Fruit fly (Drosophila melanogaster) S2 (cell line): ENCODE data around the gene CG11537.

Experiments
- CG8478 ChIP-seq: fragments of >200 bp; optimal IDR thresholded peaks from 2 replicates; lab custom pipeline; 2018
- CTCF ChIP-seq, 2 experiments: fragments of >200 bp; optimal IDR thresholded peaks; 2 replicates each; lab custom pipeline; 2018

DNA sequence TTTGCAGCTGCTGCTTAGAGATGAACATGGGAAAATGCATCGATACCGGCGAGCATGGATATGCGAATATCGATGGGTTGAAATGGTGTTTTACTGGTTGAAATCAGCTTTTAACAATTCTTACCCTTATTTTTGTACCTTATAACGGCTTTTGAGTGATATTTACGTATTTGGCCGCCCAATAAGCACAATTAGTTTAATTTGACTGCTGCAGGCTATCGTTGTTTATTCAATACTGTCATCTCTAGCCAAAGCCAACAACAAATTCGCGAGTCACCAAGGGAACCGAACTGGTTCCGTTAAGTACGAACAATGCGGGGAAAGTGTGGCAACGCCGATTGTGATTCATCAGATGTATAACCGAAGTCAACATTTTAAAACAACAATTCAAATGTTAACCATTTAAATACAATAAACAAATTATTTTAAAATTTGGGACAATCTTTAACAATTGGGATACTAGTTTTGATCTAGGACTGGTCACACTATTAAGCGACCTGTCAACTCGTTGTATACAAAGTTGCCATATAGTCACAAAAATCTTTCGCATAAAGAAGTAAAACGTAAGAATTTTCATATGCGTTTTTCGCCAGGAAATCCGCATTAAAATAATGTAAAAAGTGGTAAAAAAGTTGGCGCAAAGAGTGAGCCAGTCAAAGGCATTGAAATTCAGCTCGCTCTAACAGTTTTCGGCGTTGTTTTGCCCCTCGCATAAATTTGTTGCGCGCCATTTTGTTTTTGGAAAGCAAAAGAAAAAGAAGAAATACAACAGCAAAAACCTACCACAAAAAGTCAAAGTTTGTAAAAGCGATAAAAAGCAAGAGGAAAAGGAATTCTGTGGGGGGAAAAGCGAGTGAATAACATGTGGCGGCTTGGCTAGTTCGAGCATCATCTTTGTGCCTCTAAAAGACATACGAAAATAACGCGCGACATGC lies 5.1 kb upstream of the CG11537 start, which contains the start of the genes Usp5 and BtbVII:
- TF ChIP-seq CTCF (optimal IDR thresholded peaks at IDR 0.05; lab: Kevin White, UChicago): no peak
- TF ChIP-seq CG8478: no peak
